Worm (Caenorhabditis elegans) whole organism, L2 larva: ENCODE measurements around the gene let-756.

Experiments
- C34F6.9 ChIP-seq: fragments of 150-350 bp; optimal IDR thresholded peaks from 2 replicates; lab custom pipeline; 2014; ENCODE audit warnings: missing biosample characterization, missing genetic modification characterization
- F13H6.1 ChIP-seq: sonication (generic microtip); optimal IDR thresholded peaks from 2 replicates; lab custom pipeline; 2016; ENCODE audit warnings: missing genetic modification characterization, missing compliant biosample characterization
- alr-1 ChIP-seq: fragments of 150-350 bp; optimal IDR thresholded peaks from 2 replicates; lab custom pipeline; 2014; ENCODE audit warnings: missing biosample characterization, missing genetic modification characterization
- aly-2 ChIP-seq: fragments of 150-350 bp; optimal IDR thresholded peaks from 2 replicates; lab custom pipeline; 2014; ENCODE audit warnings: missing biosample characterization, missing genetic modification characterization
- ama-1 ChIP-seq: fragments of 150-350 bp; optimal IDR thresholded peaks from 2 replicates; lab custom pipeline; 2018; ENCODE audit warnings: inconsistent platforms
- ceh-82 ChIP-seq: fragments of 150-350 bp; optimal IDR thresholded peaks from 2 replicates; lab custom pipeline; 2014; ENCODE audit warnings: missing biosample characterization, missing genetic modification characterization
- crh-2 ChIP-seq: sonication (generic microtip); optimal IDR thresholded peaks from 2 replicates; lab custom pipeline; 2017; ENCODE audit warnings: missing biosample characterization, missing genetic modification characterization
- dmd-4 ChIP-seq: sonication (generic microtip); optimal IDR thresholded peaks from 2 replicates; lab custom pipeline; 2017; ENCODE audit warnings: missing biosample characterization, missing genetic modification characterization
- egl-27 ChIP-seq: sonication (generic microtip); optimal IDR thresholded peaks from 3 replicates; lab custom pipeline; 2017; ENCODE audit warnings: missing biosample characterization, missing genetic modification reagents, missing genetic modification characterization
- elt-1 ChIP-seq: fragments of 150-350 bp; optimal IDR thresholded peaks from 2 replicates; lab custom pipeline; 2014; ENCODE audit warnings: missing biosample characterization, missing genetic modification characterization
- elt-3 ChIP-seq: sonication (generic microtip); optimal IDR thresholded peaks from 2 replicates; lab custom pipeline; 2017; ENCODE audit warnings: missing biosample characterization, missing genetic modification characterization
- fos-1 ChIP-seq: fragments of 150-350 bp; optimal IDR thresholded peaks from 2 replicates; lab custom pipeline; 2014; ENCODE audit warnings: missing biosample characterization, missing genetic modification characterization
- gmeb-1 ChIP-seq: fragments of 150-350 bp; optimal IDR thresholded peaks from 2 replicates; lab custom pipeline; 2014; ENCODE audit warnings: missing biosample characterization, missing genetic modification characterization
- lin-11 ChIP-seq: fragments of 150-350 bp; sonication (generic microtip); optimal IDR thresholded peaks from 2 replicates; lab custom pipeline; 2014; ENCODE audit warnings: missing biosample characterization, missing genetic modification characterization, inconsistent platforms, mixed read lengths
- lin-13 ChIP-seq: fragments of 150-350 bp; optimal IDR thresholded peaks from 2 replicates; lab custom pipeline; 2014; ENCODE audit warnings: missing biosample characterization, missing genetic modification reagents, missing genetic modification characterization
- lin-39 ChIP-seq: fragments of 150-350 bp; optimal IDR thresholded peaks from 2 replicates; lab custom pipeline; 2014; ENCODE audit warnings: missing biosample characterization, missing genetic modification reagents, missing genetic modification characterization
- lsy-2 ChIP-seq, 2 experiments: fragments of 150-350 bp in 1 of 2; sonication (generic microtip) in 1 of 2; optimal IDR thresholded peaks; 2 replicates each; lab custom pipeline; 2014 to 2017; ENCODE audit warnings: missing biosample characterization in 2 of 2, missing genetic modification characterization in 2 of 2
- mab-5 ChIP-seq: fragments of 150-350 bp; optimal IDR thresholded peaks from 2 replicates; lab custom pipeline; 2014; ENCODE audit warnings: missing biosample characterization, missing genetic modification characterization
- mdl-1 ChIP-seq, 2 experiments: fragments of 150-350 bp in 1 of 2; sonication (generic microtip) in 1 of 2; optimal IDR thresholded peaks; 2 replicates each; lab custom pipeline; 2017; ENCODE audit warnings: missing biosample characterization in 2 of 2, missing genetic modification characterization in 2 of 2
- nhr-10 ChIP-seq: sonication (generic microtip); optimal IDR thresholded peaks from 2 replicates; lab custom pipeline; 2017; ENCODE audit warnings: missing biosample characterization, missing genetic modification characterization
- nhr-11 ChIP-seq: fragments of 150-350 bp; optimal IDR thresholded peaks from 2 replicates; lab custom pipeline; 2014; ENCODE audit warnings: missing biosample characterization, missing genetic modification characterization
- nhr-12 ChIP-seq: fragments of 150-350 bp; optimal IDR thresholded peaks from 2 replicates; lab custom pipeline; 2014; ENCODE audit warnings: missing biosample characterization, missing genetic modification characterization
- nhr-129 ChIP-seq: fragments of 150-350 bp; optimal IDR thresholded peaks from 2 replicates; lab custom pipeline; 2014; ENCODE audit warnings: missing biosample characterization, missing genetic modification characterization
- nhr-21 ChIP-seq: fragments of 150-350 bp; optimal IDR thresholded peaks from 2 replicates; lab custom pipeline; 2014; ENCODE audit warnings: missing biosample characterization, missing genetic modification characterization
- nhr-23 ChIP-seq: fragments of 150-350 bp; optimal IDR thresholded peaks from 2 replicates; lab custom pipeline; 2014; ENCODE audit warnings: missing biosample characterization, missing genetic modification reagents, missing genetic modification characterization
- nhr-237 ChIP-seq: fragments of 150-350 bp; optimal IDR thresholded peaks from 2 replicates; lab custom pipeline; 2014; ENCODE audit warnings: missing biosample characterization, missing genetic modification characterization
- nhr-25 ChIP-seq: fragments of 150-350 bp; sonication (generic microtip); optimal IDR thresholded peaks from 3 replicates; lab custom pipeline; 2014; ENCODE audit warnings: missing biosample characterization, missing genetic modification characterization
- nhr-6 ChIP-seq: fragments of 150-350 bp; optimal IDR thresholded peaks from 2 replicates; lab custom pipeline; 2014; ENCODE audit warnings: missing biosample characterization, missing genetic modification characterization
- nhr-77 ChIP-seq: fragments of 150-350 bp; optimal IDR thresholded peaks from 2 replicates; lab custom pipeline; 2014; ENCODE audit warnings: missing biosample characterization, missing genetic modification characterization
- peb-1 ChIP-seq: fragments of 150-350 bp; optimal IDR thresholded peaks from 2 replicates; lab custom pipeline; 2014; ENCODE audit warnings: missing biosample characterization, missing genetic modification characterization
- sem-4 ChIP-seq: fragments of 150-350 bp; optimal IDR thresholded peaks from 2 replicates; lab custom pipeline; 2014; ENCODE audit warnings: missing biosample characterization, missing genetic modification reagents, missing genetic modification characterization
- skn-1 ChIP-seq: sonication (generic microtip); optimal IDR thresholded peaks from 2 replicates; lab custom pipeline; 2017; ENCODE audit warnings: missing biosample characterization, missing genetic modification characterization
- sma-3 ChIP-seq: sonication (generic microtip); optimal IDR thresholded peaks from 2 replicates; lab custom pipeline; 2016; ENCODE audit warnings: missing genetic modification reagents, missing genetic modification characterization, missing compliant biosample characterization
- sma-9 ChIP-seq, 2 experiments: fragments of 150-350 bp in 1 of 2; sonication (generic microtip) in 1 of 2; optimal IDR thresholded peaks; 2 replicates each; lab custom pipeline; 2014 to 2016; ENCODE audit warnings: missing genetic modification characterization in 2 of 2, mild to moderate bottlenecking in 1 of 2, missing biosample characterization in 1 of 2, missing compliant biosample characterization in 1 of 2, missing genetic modification reagents in 1 of 2, moderate library complexity in 1 of 2
- snpc-4 ChIP-seq: fragments of 150-350 bp; optimal IDR thresholded peaks from 2 replicates; lab custom pipeline; 2014; ENCODE audit warnings: missing biosample characterization, missing genetic modification characterization
- unc-39 ChIP-seq: fragments of 150-350 bp; optimal IDR thresholded peaks from 2 replicates; lab custom pipeline; 2014; ENCODE audit warnings: missing biosample characterization, missing genetic modification characterization
- unc-55 ChIP-seq: fragments of 150-350 bp; sonication (generic microtip); optimal IDR thresholded peaks from 3 replicates; lab custom pipeline; 2014; ENCODE audit warnings: missing biosample characterization, missing genetic modification reagents, missing genetic modification characterization
- zag-1 ChIP-seq: fragments of 150-350 bp; optimal IDR thresholded peaks from 2 replicates; lab custom pipeline; 2014; ENCODE audit warnings: missing biosample characterization, missing genetic modification characterization
- ztf-1 ChIP-seq: fragments of 200-800 bp; sonication (Bioruptor generic); conservative IDR thresholded peaks from 2 replicates; pipeline ENCODE4 v1.3.6; 2022; ENCODE audit warnings: missing genetic modification characterization, missing compliant biosample characterization
- ztf-11 ChIP-seq: sonication (generic microtip); optimal IDR thresholded peaks from 2 replicates; lab custom pipeline; 2017; ENCODE audit warnings: missing biosample characterization, missing genetic modification characterization
- ztf-4 ChIP-seq: fragments of 150-350 bp; optimal IDR thresholded peaks from 2 replicates; lab custom pipeline; 2014; ENCODE audit warnings: missing biosample characterization, missing genetic modification characterization

The let-756 gene

DNA sequence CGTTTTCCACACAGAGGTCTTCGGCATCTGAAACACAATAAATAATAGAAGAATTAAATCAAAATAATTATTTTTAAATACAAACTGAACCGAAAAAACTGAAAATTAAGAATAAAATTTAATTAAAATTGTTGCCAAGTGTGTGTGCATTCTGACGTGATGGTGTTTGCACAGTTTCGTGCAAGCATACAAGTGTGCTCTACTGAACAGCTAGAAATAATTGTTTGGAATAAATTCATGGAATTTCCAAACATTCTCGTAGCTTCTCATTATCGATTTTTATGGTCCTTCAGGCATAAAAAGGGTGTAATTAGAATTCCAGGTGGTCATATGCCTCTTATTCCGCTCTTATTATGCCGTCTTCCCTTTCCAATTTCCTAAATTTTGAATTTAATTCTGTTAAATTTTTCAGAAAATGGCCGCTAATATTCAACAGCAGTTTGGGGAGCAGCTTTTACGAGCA is 24.9 kb downstream of the let-756 start, which contains the start of the genes mrps-17 and txdc-9:
TSS of gene mrps-17 (minus strand) at position 33 of the 463 bp plus-strand sequence.
TSS of gene txdc-9 (plus strand) at position 413 of the 463 bp plus-strand sequence.
- TF ChIP-seq ztf-1 (GFP tag; lab: Robert Waterston, UW): no peak
- peak; percentile 97 for TF ChIP-seq unc-55 (GFP tag; lab: Kevin White, UChicago)
- peak; percentile 75 for TF ChIP-seq sma-9 (GFP tag; optimal IDR thresholded peaks at IDR 0.05; lab: Kevin White, UChicago)
- TF ChIP-seq sma-9 (tag; optimal IDR thresholded peaks at IDR 0.05; lab: Kevin White, UChicago): no peak
- TF ChIP-seq crh-2: peak; percentile 89
- TF ChIP-seq nhr-129 (tag; lab: Kevin White, UChicago): peak; percentile 74
- TF ChIP-seq snpc-4 (tag; lab: Kevin White, UChicago): no peak
- TF ChIP-seq mab-5 (tag; lab: Kevin White, UChicago): peak; percentile 64
- peak; percentile 94 for TF ChIP-seq alr-1 (tag; lab: Kevin White, UChicago)
- peak; percentile 31 for TF ChIP-seq zag-1
- TF ChIP-seq ztf-4: peak; percentile 38
- no peak for TF ChIP-seq aly-2 (tag; lab: Kevin White, UChicago)
- TF ChIP-seq dmd-4: no peak
- peak; percentile 67 to 90 for TF ChIP-seq lsy-2 (tag; optimal IDR thresholded peaks at IDR 0.05; lab: Kevin White, UChicago)
- peak; percentile 60 for TF ChIP-seq F13H6.1 (tag; lab: Kevin White, UChicago)
- TF ChIP-seq nhr-237: no peak
- TF ChIP-seq unc-39 (tag; lab: Kevin White, UChicago): no peak
- peak; percentile 58 for TF ChIP-seq nhr-6 (tag; lab: Kevin White, UChicago)
- TF ChIP-seq nhr-21: peak; percentile 47
- peak; percentile 65 for TF ChIP-seq sma-3 (GFP tag; lab: Kevin White, UChicago)
- TF ChIP-seq ztf-11: no peak
- TF ChIP-seq nhr-12 (tag; lab: Kevin White, UChicago): no peak
- peak; percentile 13 for TF ChIP-seq egl-27 (tag; lab: Kevin White, UChicago)
- TF ChIP-seq lin-11 (tag; lab: Kevin White, UChicago): peak; percentile 37
- no peak for TF ChIP-seq nhr-25 (tag; lab: Kevin White, UChicago)
- peak; percentile 83 for TF ChIP-seq sem-4
- peak; percentile 6 for TF ChIP-seq nhr-11 (tag; lab: Kevin White, UChicago)
- peak; percentile 97 for TF ChIP-seq C34F6.9 (tag; lab: Kevin White, UChicago)
- peak; percentile 71 for TF ChIP-seq gmeb-1 (tag; lab: Kevin White, UChicago)
- peak; percentile 60 for TF ChIP-seq fos-1 (tag; lab: Kevin White, UChicago)

- TF ChIP-seq sem-4: no peak
- no peak for TF ChIP-seq snpc-4 (tag; lab: Kevin White, UChicago)
- TF ChIP-seq nhr-23 (tag; lab: Kevin White, UChicago): no peak
- no peak for TF ChIP-seq crh-2
- no peak for TF ChIP-seq ztf-1 (GFP tag; lab: Robert Waterston, UW)
- no peak for TF ChIP-seq ztf-4
- no peak for TF ChIP-seq nhr-10 (tag; lab: Kevin White, UChicago)
- TF ChIP-seq lin-13 (GFP tag; lab: Kevin White, UChicago): no peak
- no peak for TF ChIP-seq lin-39
- no peak for TF ChIP-seq sma-9 (GFP tag; optimal IDR thresholded peaks at IDR 0.05; lab: Kevin White, UChicago)
- TF ChIP-seq sma-9 (tag; optimal IDR thresholded peaks at IDR 0.05; lab: Kevin White, UChicago): no peak
- no peak for TF ChIP-seq egl-27 (tag; lab: Kevin White, UChicago)
- no peak for TF ChIP-seq lin-11 (tag; lab: Kevin White, UChicago)
- no peak for TF ChIP-seq skn-1
These were observed 26.0 kb downstream of the let-756 start, which contains the start of gene vps-16 for ce11 chrIII:6432939-6433338. vps-16 (plus strand) TSS chrIII:6433239.

ce11 chrIII:6436308-6436707 is 29.4 kb downstream of the let-756 start, which contains the start of gene C05D11.1:
C05D11.1 (plus strand) TSS chrIII:6436608.
- no peak for TF ChIP-seq elt-3 (tag; lab: Kevin White, UChicago)
- no peak for TF ChIP-seq nhr-21
- no peak for TF ChIP-seq elt-1 (tag; lab: Kevin White, UChicago)
- no peak for TF ChIP-seq sma-9 (GFP tag; optimal IDR thresholded peaks at IDR 0.05; lab: Kevin White, UChicago)
- no peak for TF ChIP-seq sma-9 (tag; optimal IDR thresholded peaks at IDR 0.05; lab: Kevin White, UChicago)
- TF ChIP-seq dmd-4: no peak
- TF ChIP-seq ceh-82 (tag; lab: Kevin White, UChicago): no peak
- TF ChIP-seq lin-13 (GFP tag; lab: Kevin White, UChicago): no peak
- TF ChIP-seq egl-27 (tag; lab: Kevin White, UChicago): no peak
- no peak for TF ChIP-seq unc-39 (tag; lab: Kevin White, UChicago)
- TF ChIP-seq ama-1: no peak
- no peak for TF ChIP-seq skn-1
- no peak for TF ChIP-seq lsy-2 (tag; optimal IDR thresholded peaks at IDR 0.05; lab: Kevin White, UChicago)
- TF ChIP-seq nhr-11 (tag; lab: Kevin White, UChicago): no peak
- TF ChIP-seq peb-1 (tag; lab: Kevin White, UChicago): no peak
- TF ChIP-seq sem-4: no peak
- no peak for TF ChIP-seq mdl-1 (tag; optimal IDR thresholded peaks at IDR 0.05; lab: Kevin White, UChicago)
- TF ChIP-seq lin-39: no peak
- TF ChIP-seq nhr-237: no peak
- no peak for TF ChIP-seq nhr-77 (tag; lab: Kevin White, UChicago)
- TF ChIP-seq nhr-25 (tag; lab: Kevin White, UChicago): no peak
